Worm (Caenorhabditis elegans) whole organism, L3 larva: Measurements from ENCODE around the gene dsh-1.

Experiments used
- aly-2 ChIP-seq: fragments of 150-350 bp; optimal IDR thresholded peaks from 2 replicates; lab custom pipeline; 2014; ENCODE audit warnings: missing biosample characterization, missing genetic modification characterization
- ama-1 ChIP-seq: fragments of 150-350 bp; optimal IDR thresholded peaks from 2 replicates; lab custom pipeline; 2018
- ceh-9 ChIP-seq: sonication (generic microtip); optimal IDR thresholded peaks from 2 replicates; lab custom pipeline; 2018; ENCODE audit warnings: missing biosample characterization, missing genetic modification characterization
- elt-3 ChIP-seq, 3 experiments: fragments of 150-350 bp in 1 of 3; sonication (generic microtip) in 2 of 3; optimal IDR thresholded peaks; 2 replicates in 2 of 3; 4 replicates in 1 of 3; lab custom pipeline; 2014 to 2017; ENCODE audit warnings: missing biosample characterization in 3 of 3, missing genetic modification characterization in 3 of 3
- eor-1 ChIP-seq, 2 experiments: fragments of 150-350 bp; optimal IDR thresholded peaks; 2 replicates each; lab custom pipeline; 2014 to 2018; ENCODE audit warnings: missing biosample characterization in 2 of 2, missing genetic modification characterization in 2 of 2
- lin-15B ChIP-seq: fragments of 150-350 bp; optimal IDR thresholded peaks from 2 replicates; lab custom pipeline; 2014; ENCODE audit warnings: missing biosample characterization, missing genetic modification characterization
- lin-39 ChIP-seq: fragments of 150-350 bp; optimal IDR thresholded peaks from 2 replicates; lab custom pipeline; 2018; ENCODE audit warnings: missing biosample characterization, missing genetic modification reagents, missing genetic modification characterization
- nhr-28 ChIP-seq: fragments of 150-350 bp; optimal IDR thresholded peaks from 2 replicates; lab custom pipeline; 2014; ENCODE audit warnings: missing biosample characterization, missing genetic modification characterization
- tbx-2 ChIP-seq: sonication (generic microtip); optimal IDR thresholded peaks from 2 replicates; lab custom pipeline; 2016; ENCODE audit warnings: mild to moderate bottlenecking, missing genetic modification characterization, missing compliant biosample characterization
- unc-39 ChIP-seq: sonication (generic microtip); optimal IDR thresholded peaks from 4 replicates; lab custom pipeline; 2017; ENCODE audit warnings: missing biosample characterization, missing genetic modification characterization
- ztf-11 ChIP-seq: fragments of 150-350 bp; optimal IDR thresholded peaks from 2 replicates; lab custom pipeline; 2014; ENCODE audit warnings: missing biosample characterization, missing genetic modification characterization

- TF ChIP-seq lin-15B (tag; lab: Kevin White, UChicago), result no peak
- no peak for TF ChIP-seq tbx-2 (tag; lab: Kevin White, UChicago)
- TF ChIP-seq elt-3 (tag; optimal IDR thresholded peaks at IDR 0.05; lab: Kevin White, UChicago), result no peak
- TF ChIP-seq aly-2 (tag; lab: Kevin White, UChicago), result no peak
- TF ChIP-seq ztf-11 (tag; lab: Kevin White, UChicago), result no peak
- TF ChIP-seq eor-1 (tag; optimal IDR thresholded peaks at IDR 0.05; lab: Kevin White, UChicago), result no peak
- TF ChIP-seq ama-1 (lab: Kevin White, UChicago), result no peak
- TF ChIP-seq nhr-28 (tag; lab: Kevin White, UChicago), result no peak
- TF ChIP-seq unc-39, result no peak
- TF ChIP-seq ceh-9 (tag; lab: Kevin White, UChicago), result no peak
- TF ChIP-seq lin-39 (tag; lab: Kevin White, UChicago), result no peak
Measured at ce11 chrII:5235758-5236157, 10.6 kb upstream of the dsh-1 start, which contains the start of gene pho-1.
